Fruit fly (Drosophila melanogaster): ENCODE results near the gene CG11523.

CG11523 gene

DNA sequence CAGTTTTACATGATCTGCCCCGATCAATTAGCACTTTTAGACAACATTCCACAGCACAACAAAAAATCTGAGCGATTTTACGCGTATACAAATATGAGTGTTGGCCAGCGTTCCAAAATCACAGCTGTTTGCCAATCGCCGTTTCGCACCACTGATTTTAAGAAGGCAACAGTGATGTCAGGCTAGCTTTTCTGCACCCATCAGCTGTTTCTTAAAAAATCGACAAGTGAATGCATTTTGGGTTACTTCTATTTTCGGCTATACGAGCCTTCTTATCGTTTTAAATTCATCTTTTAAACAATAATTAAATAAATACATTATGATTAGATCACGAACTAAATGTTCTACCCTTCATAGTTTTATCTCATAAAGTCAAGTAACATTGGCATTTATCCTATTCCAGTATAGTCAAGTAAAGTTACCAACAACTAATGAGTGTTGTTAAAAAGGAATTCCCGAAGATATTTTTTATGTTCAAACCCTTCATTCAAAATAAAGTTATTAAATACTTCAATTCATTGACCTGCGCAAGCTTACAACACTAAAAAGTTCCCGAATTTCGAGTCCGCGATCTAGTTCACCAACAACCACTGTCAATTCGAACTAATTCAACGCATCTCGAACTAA, 3.6 kb downstream of the CG11523 start, which contains the start of the genes Rich and Ddx1 (continued):
- TF ChIP-seq CG4617 (GFP tag; optimal IDR thresholded peaks at IDR 0.05; ENCODE audit: borderline replicate concordance) = peak; percentile 41
- TF ChIP-seq wek (GFP tag; optimal IDR thresholded peaks at IDR 0.05) = no peak
- TF ChIP-seq sisA (GFP tag; IDR thresholded peaks at IDR 0.05) = no peak
- peak; percentile 30 for TF ChIP-seq CG10147 (GFP tag; optimal IDR thresholded peaks at IDR 0.05)
- TF ChIP-seq Poxn (GFP tag; IDR thresholded peaks at IDR 0.05) = no peak
- no peak for TF ChIP-seq mirr (GFP tag; optimal IDR thresholded peaks at IDR 0.05)
- peak; percentile 55; the same call in 1 of the 2 replicates for TF ChIP-seq sens-2 (GFP tag; IDR thresholded peaks at IDR 0.05)
- TF ChIP-seq pita (GFP tag; optimal IDR thresholded peaks at IDR 0.05) = no peak
- no peak for TF ChIP-seq CG8281 (tag; optimal IDR thresholded peaks at IDR 0.05)
- no peak for TF ChIP-seq CG15073 (GFP tag; optimal IDR thresholded peaks at IDR 0.05)
- TF ChIP-seq CG9727 (GFP tag; optimal IDR thresholded peaks at IDR 0.05) = peak; percentile 41
- peak; percentile 60 for TF ChIP-seq CG18476 (GFP tag; optimal IDR thresholded peaks at IDR 0.05)
- no peak for TF ChIP-seq gce (GFP tag; IDR thresholded peaks at IDR 0.05)
- TF ChIP-seq tgo (GFP tag; IDR thresholded peaks at IDR 0.05) = no peak
- no peak for TF ChIP-seq Lim3 (GFP tag; IDR thresholded peaks at IDR 0.05)
- no peak for TF ChIP-seq Opbp (GFP tag; IDR thresholded peaks at IDR 0.05; ENCODE audit: partially characterized antibody)
- TF ChIP-seq HmgZ (tag; optimal IDR thresholded peaks at IDR 0.05) = peak; percentile 65
- peak; percentile 55 for TF ChIP-seq dmrt11E (tag; optimal IDR thresholded peaks at IDR 0.05)
- no peak for TF ChIP-seq CG42726 (GFP tag; IDR thresholded peaks at IDR 0.05; ENCODE audit: partially characterized antibody)
- no peak; the same call in 1 of the 2 replicates for TF ChIP-seq vvl (GFP tag; IDR thresholded peaks at IDR 0.05)
- TF ChIP-seq kay (GFP tag; optimal IDR thresholded peaks at IDR 0.05) = no peak
- no peak for TF ChIP-seq onecut (GFP tag; IDR thresholded peaks at IDR 0.05)
- no peak for TF ChIP-seq Spps (tag; optimal IDR thresholded peaks at IDR 0.05)
- TF ChIP-seq pfk (GFP tag; optimal IDR thresholded peaks at IDR 0.05) = no peak
- peak; percentile 41 for TF ChIP-seq BtbVII (GFP tag; optimal IDR thresholded peaks at IDR 0.05)
- TF ChIP-seq CG2678 (tag; optimal IDR thresholded peaks at IDR 0.05) = peak; percentile 30
- TF ChIP-seq caup (GFP tag; optimal IDR thresholded peaks at IDR 0.05; ENCODE audit: severe bottlenecking) = peak; percentile 50
- peak; percentile 2 for TF ChIP-seq slp2 (GFP tag; optimal IDR thresholded peaks at IDR 0.05)
- TF ChIP-seq so (GFP tag; IDR thresholded peaks at IDR 0.05) = no peak
- no peak for TF ChIP-seq gfzf (GFP tag; optimal IDR thresholded peaks at IDR 0.05)
- TF ChIP-seq Mad (GFP tag; optimal IDR thresholded peaks at IDR 0.05) = peak; percentile 11
- no peak for TF ChIP-seq her (GFP tag; optimal IDR thresholded peaks at IDR 0.05)
- peak; percentile 26 for TF ChIP-seq CG1647 (GFP tag; optimal IDR thresholded peaks at IDR 0.05)
- no peak for TF ChIP-seq Nf-YC (tag; optimal IDR thresholded peaks at IDR 0.05)
- peak; percentile 22 for TF ChIP-seq Sry-δ (GFP tag; optimal IDR thresholded peaks at IDR 0.05)
- TF ChIP-seq Scr (GFP tag; IDR thresholded peaks at IDR 0.05; ENCODE audit: partially characterized antibody) = no peak
- no peak for TF ChIP-seq CG7987 (GFP tag; optimal IDR thresholded peaks at IDR 0.05)
- no peak for TF ChIP-seq z (GFP tag; IDR thresholded peaks at IDR 0.05)
- TF ChIP-seq Meics (GFP tag; optimal IDR thresholded peaks at IDR 0.05) = peak; percentile 55
- no peak for TF ChIP-seq Mes4 (GFP tag; optimal IDR thresholded peaks at IDR 0.05)
- peak; percentile 52 for TF ChIP-seq zfh2 (GFP tag; optimal IDR thresholded peaks at IDR 0.05)
- 0 out of 3 replicates have a peak, but pooled peaks have one; percentile 10 for TF ChIP-seq Dbx (GFP tag; IDR thresholded peaks at IDR 0.05)
- peak; percentile 17 for TF ChIP-seq fu2 (GFP tag; optimal IDR thresholded peaks at IDR 0.05)
- TF ChIP-seq dysf (GFP tag; IDR thresholded peaks at IDR 0.05) = 0 out of 3 replicates have a peak, but pooled peaks have one; percentile 35
- TF ChIP-seq Awh (GFP tag; IDR thresholded peaks at IDR 0.05) = no peak
- no peak for TF ChIP-seq sna (GFP tag; IDR thresholded peaks at IDR 0.05; ENCODE audit: partially characterized antibody)
- TF ChIP-seq CG13123 (GFP tag; optimal IDR thresholded peaks at IDR 0.05) = peak; percentile 33
- TF ChIP-seq CG10462 (GFP tag; optimal IDR thresholded peaks at IDR 0.05) = peak; percentile 33
- no peak for TF ChIP-seq CG10274 (GFP tag; optimal IDR thresholded peaks at IDR 0.05)
- no peak for TF ChIP-seq CG16863 (GFP tag; optimal IDR thresholded peaks at IDR 0.05)

All from whole organism, embryonic.